Worm (Caenorhabditis elegans) whole organism, L4/young adult: ENCODE measurements around the gene AC3.5.

Experiments
- W03F9.2 ChIP-seq: fragments of 150-350 bp; optimal IDR thresholded peaks from 2 replicates; lab custom pipeline; 2014; ENCODE audit warnings: missing biosample characterization, missing genetic modification characterization
- dao-5 ChIP-seq: sonication (generic microtip); optimal IDR thresholded peaks from 2 replicates; lab custom pipeline; 2016; ENCODE audit warnings: missing genotype, missing genetic modification characterization, moderate library complexity, missing compliant biosample characterization
- him-1 ChIP-seq: sonication (generic microtip); optimal IDR thresholded peaks from 2 replicates; lab custom pipeline; 2016; ENCODE audit warnings: missing genotype, missing genetic modification reagents, missing genetic modification characterization, missing compliant biosample characterization

- TF ChIP-seq W03F9.2 (tag; lab: Kevin White, UChicago): no peak
- no peak for TF ChIP-seq dao-5 (tag; lab: Kevin White, UChicago)
- TF ChIP-seq him-1 (tag; lab: Kevin White, UChicago): no peak
Measured at ce11 chrV:10388318-10388717, at the start of gene AC3.5.
